Worm (Caenorhabditis elegans) whole organism, mixed stage, embryonic: ENCODE data around the gene npl-10.

Experiments used
- M03D4.4 ChIP-seq: sonication (generic microtip); optimal IDR thresholded peaks from 2 replicates; lab custom pipeline; 2017; ENCODE audit warnings: mild to moderate bottlenecking, missing genetic modification characterization, missing compliant biosample characterization
- bed-3 ChIP-seq: fragments of 200-800 bp; sonication (Bioruptor generic); optimal IDR thresholded peaks from 3 replicates; lab custom pipeline; 2018; ENCODE audit warnings: mild to moderate bottlenecking, missing genetic modification characterization, moderate library complexity, missing compliant biosample characterization
- blmp-1 ChIP-seq: fragments of 150-350 bp; optimal IDR thresholded peaks from 2 replicates; lab custom pipeline; 2014; ENCODE audit warnings: missing biosample characterization, missing genetic modification characterization
- ceh-83 ChIP-seq: fragments of 200-800 bp; sonication (Bioruptor generic); optimal IDR thresholded peaks from 2 replicates; lab custom pipeline; 2018; ENCODE audit warnings: mild to moderate bottlenecking, missing genetic modification characterization, missing compliant biosample characterization
- ces-1 ChIP-seq: fragments of 150-350 bp; optimal IDR thresholded peaks from 2 replicates; lab custom pipeline; 2014; ENCODE audit warnings: missing biosample characterization, missing genetic modification reagents, missing genetic modification characterization
- cnd-1 ChIP-seq: fragments of 200-800 bp; sonication (Bioruptor generic); optimal IDR thresholded peaks from 2 replicates; lab custom pipeline; 2018; ENCODE audit warnings: mild to moderate bottlenecking, missing genetic modification characterization, missing compliant biosample characterization
- drap-1 ChIP-seq: fragments of 200-800 bp; sonication (Bioruptor generic); optimal IDR thresholded peaks from 3 replicates; lab custom pipeline; 2018; ENCODE audit warnings: mild to moderate bottlenecking, missing genetic modification characterization, missing compliant biosample characterization
- elt-1 ChIP-seq: sonication (generic microtip); optimal IDR thresholded peaks from 2 replicates; lab custom pipeline; 2017; ENCODE audit warnings: missing genetic modification characterization, mild to moderate bottlenecking, missing compliant biosample characterization, antibody characterized with exemption, moderate library complexity, borderline replicate concordance; ENCODE audit not compliant: insufficient read depth
- elt-3 ChIP-seq: fragments of 150-350 bp; optimal IDR thresholded peaks from 2 replicates; lab custom pipeline; 2014; ENCODE audit warnings: missing biosample characterization, missing genetic modification characterization
- flh-1 ChIP-seq: fragments of 200-800 bp; sonication (Bioruptor generic); optimal IDR thresholded peaks from 2 replicates; lab custom pipeline; 2018; ENCODE audit warnings: mild to moderate bottlenecking, missing genetic modification characterization, moderate library complexity, missing compliant biosample characterization
- ham-2 ChIP-seq: fragments of 200-800 bp; sonication (Bioruptor generic); optimal IDR thresholded peaks from 2 replicates; lab custom pipeline; 2018; ENCODE audit warnings: mild to moderate bottlenecking, missing genetic modification characterization, missing compliant biosample characterization
- hlh-1 ChIP-seq: fragments of 150-350 bp; optimal IDR thresholded peaks from 2 replicates; lab custom pipeline; 2014; ENCODE audit warnings: missing biosample characterization, missing genetic modification reagents, missing genetic modification characterization
- lin-13 ChIP-seq: fragments of 150-350 bp; optimal IDR thresholded peaks from 2 replicates; lab custom pipeline; 2014; ENCODE audit warnings: missing biosample characterization, missing genetic modification characterization
- mep-1 ChIP-seq: fragments of 150-350 bp; optimal IDR thresholded peaks from 2 replicates; lab custom pipeline; 2017; ENCODE audit warnings: missing biosample characterization, missing genetic modification reagents, missing genetic modification characterization, inconsistent platforms
- mls-2 ChIP-seq: sonication (generic microtip); optimal IDR thresholded peaks from 2 replicates; lab custom pipeline; 2016; ENCODE audit warnings: mild to moderate bottlenecking, missing genetic modification characterization, moderate library complexity, missing compliant biosample characterization
- nhr-12 ChIP-seq: fragments of 150-350 bp; optimal IDR thresholded peaks from 2 replicates; lab custom pipeline; 2014; ENCODE audit warnings: missing biosample characterization, missing genetic modification characterization
- nhr-2 ChIP-seq: fragments of 150-350 bp; optimal IDR thresholded peaks from 2 replicates; lab custom pipeline; 2014; ENCODE audit warnings: missing biosample characterization, missing genetic modification characterization
- nhr-237 ChIP-seq: fragments of 150-350 bp; optimal IDR thresholded peaks from 2 replicates; lab custom pipeline; 2014; ENCODE audit warnings: missing biosample characterization, missing genetic modification characterization
- nhr-76 ChIP-seq: sonication (generic microtip); optimal IDR thresholded peaks from 2 replicates; lab custom pipeline; 2017; ENCODE audit warnings: missing biosample characterization, missing genetic modification characterization
- pha-4 ChIP-seq: fragments of 150-350 bp; optimal IDR thresholded peaks from 2 replicates; lab custom pipeline; 2018; ENCODE audit warnings: missing biosample characterization, missing genetic modification reagents, missing genetic modification characterization
- sem-2 ChIP-seq: fragments of 200-800 bp; sonication (Bioruptor generic); optimal IDR thresholded peaks from 2 replicates; lab custom pipeline; 2018; ENCODE audit warnings: mild to moderate bottlenecking, missing genetic modification characterization, missing compliant biosample characterization
- sptf-1 ChIP-seq: sonication (generic microtip); optimal IDR thresholded peaks from 2 replicates; lab custom pipeline; 2017; ENCODE audit warnings: mild to moderate bottlenecking, missing genetic modification characterization, moderate library complexity, missing compliant biosample characterization
- unc-120 ChIP-seq: sonication (generic microtip); optimal IDR thresholded peaks from 2 replicates; lab custom pipeline; 2017; ENCODE audit warnings: missing genetic modification characterization, missing compliant biosample characterization; ENCODE audit not compliant: poor library complexity, severe bottlenecking
- unc-39 ChIP-seq: fragments of 150-350 bp; optimal IDR thresholded peaks from 2 replicates; lab custom pipeline; 2014; ENCODE audit warnings: missing biosample characterization, missing genetic modification characterization
- zip-8 ChIP-seq: fragments of 150-350 bp; optimal IDR thresholded peaks from 2 replicates; lab custom pipeline; 2014; ENCODE audit warnings: missing biosample characterization, missing genetic modification characterization

npl-10 gene

ce11 chrIII:3970395-3970794 is 34.7 kb upstream of the npl-10 start:
- TF ChIP-seq ces-1 (GFP tag; lab: Kevin White, UChicago) (peak; percentile 97), mls-2 (no peak), nhr-12 (tag; lab: Kevin White, UChicago) (no peak)

- no peak for TF ChIP-seq ham-2 (GFP tag; lab: Kevin White, UChicago)
- TF ChIP-seq sem-2 (GFP tag; lab: Kevin White, UChicago), result no peak
- no peak for TF ChIP-seq unc-120 (tag; lab: Kevin White, UChicago)
These were observed 33.4 kb upstream of the npl-10 start for ce11 chrIII:3969133-3969532.

- TF ChIP-seq M03D4.4 (tag; lab: Kevin White, UChicago) (no peak), cnd-1 (tag; lab: Kevin White, UChicago) (no peak)
These were observed 30.4 kb upstream of the npl-10 start for ce11 chrIII:3966143-3966542.

- no peak for TF ChIP-seq unc-120 (tag; lab: Kevin White, UChicago)
- TF ChIP-seq mep-1 (tag; lab: Kevin White, UChicago), result no peak
- TF ChIP-seq elt-3 (tag; lab: Kevin White, UChicago), result no peak
- TF ChIP-seq hlh-1 (tag; lab: Kevin White, UChicago), result no peak
- TF ChIP-seq ham-2 (GFP tag; lab: Kevin White, UChicago), result no peak
- no peak for TF ChIP-seq zip-8 (tag; lab: Kevin White, UChicago)
- TF ChIP-seq bed-3, result no peak
- no peak for TF ChIP-seq pha-4
- TF ChIP-seq lin-13 (tag; lab: Kevin White, UChicago), result no peak
- TF ChIP-seq mls-2, result no peak
- TF ChIP-seq drap-1 (GFP tag; lab: Kevin White, UChicago), result no peak
- TF ChIP-seq elt-1 (tag; lab: Kevin White, UChicago), result no peak
- no peak for TF ChIP-seq flh-1 (GFP tag; lab: Kevin White, UChicago)
- TF ChIP-seq unc-39 (tag; lab: Kevin White, UChicago), result no peak
These were observed 28.5 kb upstream of the npl-10 start, which contains the start of gene R10E9.2 for ce11 chrIII:3964237-3964636. Gene R10E9.2, minus strand, starts transcription at chrIII:3964337.

ce11 chrIII:3959987-3960386 is 24.3 kb upstream of the npl-10 start, which contains the start of gene R10E9.3:
Gene R10E9.3, plus strand, starts transcription at chrIII:3960221.
- TF ChIP-seq blmp-1 (tag; lab: Kevin White, UChicago) (no peak), lin-13 (tag; lab: Kevin White, UChicago) (no peak), flh-1 (GFP tag; lab: Kevin White, UChicago) (no peak), mep-1 (tag; lab: Kevin White, UChicago) (no peak), sem-2 (GFP tag; lab: Kevin White, UChicago) (no peak), unc-39 (tag; lab: Kevin White, UChicago) (no peak), ces-1 (GFP tag; lab: Kevin White, UChicago) (no peak), nhr-237 (tag; lab: Kevin White, UChicago) (no peak), ceh-83 (GFP tag; lab: Kevin White, UChicago) (no peak)

- TF ChIP-seq flh-1 (GFP tag; lab: Kevin White, UChicago) (no peak), mep-1 (tag; lab: Kevin White, UChicago) (no peak), nhr-76 (tag; lab: Kevin White, UChicago) (no peak), nhr-237 (tag; lab: Kevin White, UChicago) (no peak), nhr-2 (tag; lab: Kevin White, UChicago) (no peak), sptf-1 (tag; lab: Kevin White, UChicago) (no peak), M03D4.4 (tag; lab: Kevin White, UChicago) (no peak), blmp-1 (tag; lab: Kevin White, UChicago) (no peak)
- TF ChIP-seq, all 35 proteins: peak for 0
These were observed 23.5 kb upstream of the npl-10 start for ce11 chrIII:3959206-3959605.

- TF ChIP-seq ces-1 (GFP tag; lab: Kevin White, UChicago) (no peak), sem-2 (GFP tag; lab: Kevin White, UChicago) (no peak), mls-2 (no peak), blmp-1 (tag; lab: Kevin White, UChicago) (no peak), nhr-2 (tag; lab: Kevin White, UChicago) (no peak), mep-1 (tag; lab: Kevin White, UChicago) (no peak)
These were observed 22.1 kb upstream of the npl-10 start for ce11 chrIII:3957850-3958249.
